Worm (Caenorhabditis elegans) whole organism, young adult: ENCODE results near the gene C12D8.20.

ENCODE experiments used
- B0336.3 ChIP-seq: fragments of 200-800 bp; sonication (Bioruptor generic); IDR thresholded peaks from 2 replicates; pipeline ENCODE4 v1.3.6; 2022; ENCODE audit warnings: missing genetic modification characterization, missing compliant biosample characterization
- C06A6.2 ChIP-seq: fragments of 200-800 bp; sonication (Bioruptor generic); conservative IDR thresholded peaks from 2 replicates; pipeline ENCODE4 v1.3.6; 2022; ENCODE audit warnings: missing genetic modification characterization, missing compliant biosample characterization
- F23B12.7 ChIP-seq: sonication (generic microtip); optimal IDR thresholded peaks from 2 replicates; lab custom pipeline; 2017; ENCODE audit warnings: missing genetic modification characterization, mild to moderate bottlenecking, missing compliant biosample characterization, antibody characterized with exemption, moderate library complexity; ENCODE audit not compliant: insufficient read depth
- F55B11.4 ChIP-seq: sonication (generic microtip); optimal IDR thresholded peaks from 2 replicates; lab custom pipeline; 2016; ENCODE audit warnings: missing compliant biosample characterization, missing genetic modification characterization, borderline replicate concordance; ENCODE audit not compliant: insufficient read depth
- Y56A3A.18 ChIP-seq: fragments of 200-800 bp; sonication (Bioruptor generic); IDR thresholded peaks from 2 replicates; pipeline ENCODE4 v1.3.6; 2022; ENCODE audit warnings: missing genetic modification reagents, missing genetic modification characterization, missing compliant biosample characterization
- ZK185.1 ChIP-seq: sonication (generic microtip); optimal IDR thresholded peaks from 2 replicates; lab custom pipeline; 2016; ENCODE audit warnings: mild to moderate bottlenecking, missing genetic modification characterization, missing compliant biosample characterization; ENCODE audit not compliant: poor library complexity, severe bottlenecking
- akir-1 ChIP-seq: fragments of 200-800 bp; sonication (Bioruptor generic); optimal IDR thresholded peaks from 2 replicates; lab custom pipeline; 2018; ENCODE audit warnings: mild to moderate bottlenecking, missing genetic modification characterization, moderate library complexity, missing compliant biosample characterization
- aptf-2 ChIP-seq: fragments of 200-800 bp; sonication (Bioruptor generic); conservative IDR thresholded peaks from 2 replicates; pipeline ENCODE4 v1.3.6; 2022; ENCODE audit warnings: missing genetic modification reagents, missing genetic modification characterization, missing compliant biosample characterization
- attf-3 ChIP-seq: fragments of 200-800 bp; sonication (Bioruptor generic); conservative IDR thresholded peaks from 2 replicates; pipeline ENCODE4 v1.3.6; 2022; ENCODE audit warnings: missing genetic modification reagents, missing genetic modification characterization, missing compliant biosample characterization
- attf-6 ChIP-seq: fragments of 200-800 bp; sonication (Bioruptor generic); IDR thresholded peaks from 2 replicates; pipeline ENCODE4 v1.3.6; 2022; ENCODE audit warnings: missing genetic modification reagents, missing genetic modification characterization, missing compliant biosample characterization
- ceh-27 ChIP-seq: fragments of 200-800 bp; sonication (Bioruptor generic); optimal IDR thresholded peaks from 2 replicates; lab custom pipeline; 2018; ENCODE audit warnings: mild to moderate bottlenecking, missing genetic modification characterization, moderate library complexity, missing compliant biosample characterization
- ceh-40 ChIP-seq: fragments of 200-800 bp; sonication (Bioruptor generic); IDR thresholded peaks from 2 replicates; pipeline ENCODE4 v1.3.6; 2022; ENCODE audit warnings: missing genetic modification characterization, missing compliant biosample characterization
- ceh-58 ChIP-seq: fragments of 200-800 bp; sonication (Bioruptor generic); IDR thresholded peaks from 2 replicates; pipeline ENCODE4 v1.3.6; 2022; ENCODE audit warnings: missing genetic modification characterization, missing compliant biosample characterization
- ceh-79 ChIP-seq: sonication (generic microtip); optimal IDR thresholded peaks from 2 replicates; lab custom pipeline; 2017; ENCODE audit warnings: mild to moderate bottlenecking, missing genetic modification characterization, missing compliant biosample characterization
- die-1 ChIP-seq: sonication (generic microtip); optimal IDR thresholded peaks from 2 replicates; lab custom pipeline; 2016; ENCODE audit warnings: missing genotype, mild to moderate bottlenecking, missing genetic modification characterization, missing compliant biosample characterization
- egrh-3 ChIP-seq: fragments of 200-800 bp; sonication (Bioruptor generic); IDR thresholded peaks from 2 replicates; pipeline ENCODE4 v1.3.6; 2022; ENCODE audit warnings: missing genetic modification reagents, missing genetic modification characterization, missing compliant biosample characterization
- fkh-3 ChIP-seq: sonication (generic microtip); optimal IDR thresholded peaks from 2 replicates; lab custom pipeline; 2016; ENCODE audit warnings: mild to moderate bottlenecking, missing genetic modification characterization, missing compliant biosample characterization
- him-1 ChIP-seq: sonication (generic microtip); optimal IDR thresholded peaks from 2 replicates; lab custom pipeline; 2016; ENCODE audit warnings: missing genotype, missing genetic modification reagents, missing genetic modification characterization, missing compliant biosample characterization
- hlh-26 ChIP-seq: fragments of 200-800 bp; sonication (Bioruptor generic); conservative IDR thresholded peaks from 2 replicates; pipeline ENCODE4 v1.3.6; 2022; ENCODE audit warnings: missing genetic modification reagents, missing genetic modification characterization, missing compliant biosample characterization
- lin-35 ChIP-seq, 3 experiments: fragments of 150-350 bp in 2 of 3; sonication (generic microtip) in 1 of 3; optimal IDR thresholded peaks; 2 replicates each; lab custom pipeline; 2014 to 2018; ENCODE audit warnings: missing biosample characterization in 3 of 3, missing genetic modification characterization in 3 of 3, missing genetic modification reagents in 3 of 3
- lin-40 ChIP-seq: sonication (generic microtip); optimal IDR thresholded peaks from 2 replicates; lab custom pipeline; 2016; ENCODE audit warnings: missing genetic modification characterization, mild to moderate bottlenecking, missing compliant biosample characterization, missing genotype, missing genetic modification reagents
- lsl-1 ChIP-seq: fragments of 200-800 bp; sonication (Bioruptor generic); optimal IDR thresholded peaks from 2 replicates; lab custom pipeline; 2018; ENCODE audit warnings: mild to moderate bottlenecking, missing genetic modification characterization, moderate library complexity, missing compliant biosample characterization
- mcd-1 ChIP-seq: fragments of 200-800 bp; sonication (Bioruptor generic); IDR thresholded peaks from 2 replicates; pipeline ENCODE4 v1.3.6; 2022; ENCODE audit warnings: missing genetic modification reagents, missing genetic modification characterization, missing compliant biosample characterization
- mes-4 ChIP-seq: sonication (generic microtip); optimal IDR thresholded peaks from 2 replicates; lab custom pipeline; 2016; ENCODE audit warnings: missing genotype, missing genetic modification characterization, missing compliant biosample characterization
- nfya-2 ChIP-seq: fragments of 200-800 bp; sonication (Bioruptor generic); IDR thresholded peaks from 2 replicates; pipeline ENCODE4 v1.3.6; 2022; ENCODE audit warnings: missing genetic modification reagents, missing genetic modification characterization, missing compliant biosample characterization
- nfyb-1 ChIP-seq: fragments of 200-800 bp; sonication (Bioruptor generic); IDR thresholded peaks from 2 replicates; pipeline ENCODE4 v1.3.6; 2022; ENCODE audit warnings: missing genetic modification reagents, missing genetic modification characterization, missing compliant biosample characterization
- nhr-179 ChIP-seq: sonication (generic microtip); optimal IDR thresholded peaks from 2 replicates; lab custom pipeline; 2016; ENCODE audit warnings: mild to moderate bottlenecking, missing genetic modification characterization, missing compliant biosample characterization
- nhr-27 ChIP-seq: fragments of 200-800 bp; sonication (Bioruptor generic); optimal IDR thresholded peaks from 2 replicates; lab custom pipeline; 2018; ENCODE audit warnings: mild to moderate bottlenecking, missing genetic modification characterization, moderate library complexity, missing compliant biosample characterization
- pbrm-1 ChIP-seq: fragments of 200-800 bp; sonication (Bioruptor generic); IDR thresholded peaks from 2 replicates; pipeline ENCODE4 v1.3.6; 2022; ENCODE audit warnings: missing genetic modification reagents, missing genetic modification characterization, missing compliant biosample characterization
- rcor-1 ChIP-seq: fragments of 200-800 bp; sonication (Bioruptor generic); IDR thresholded peaks from 2 replicates; pipeline ENCODE4 v1.3.6; 2022; ENCODE audit warnings: missing genetic modification reagents, missing genetic modification characterization, missing compliant biosample characterization
- repo-1 ChIP-seq: sonication (generic microtip); optimal IDR thresholded peaks from 2 replicates; lab custom pipeline; 2017; ENCODE audit warnings: mild to moderate bottlenecking, missing genetic modification characterization, missing compliant biosample characterization
- sdz-38 ChIP-seq: sonication (generic microtip); optimal IDR thresholded peaks from 2 replicates; lab custom pipeline; 2016; ENCODE audit warnings: missing genotype, missing genetic modification characterization, missing compliant biosample characterization
- snpc-1.1 ChIP-seq: sonication (generic microtip); optimal IDR thresholded peaks from 2 replicates; lab custom pipeline; 2017; ENCODE audit warnings: missing genetic modification characterization, mild to moderate bottlenecking, missing compliant biosample characterization, antibody characterized with exemption, moderate library complexity, missing genotype, missing genetic modification reagents; ENCODE audit not compliant: insufficient read depth
- snpc-1.3 ChIP-seq: sonication (generic microtip); optimal IDR thresholded peaks from 2 replicates; lab custom pipeline; 2017; ENCODE audit warnings: missing genetic modification characterization, mild to moderate bottlenecking, missing compliant biosample characterization, antibody characterized with exemption, moderate library complexity, missing genotype, missing genetic modification reagents; ENCODE audit not compliant: insufficient read depth
- snpc-4 ChIP-seq, 5 experiments: fragments of 150-350 bp in 1 of 5; sonication (generic microtip) in 4 of 5; optimal IDR thresholded peaks; 2 replicates each; lab custom pipeline; 2014 to 2018; ENCODE audit warnings: missing genetic modification characterization in 5 of 5, missing biosample characterization in 3 of 5, antibody characterized with exemption in 2 of 5, mild to moderate bottlenecking in 2 of 5, missing compliant biosample characterization in 2 of 5, missing genotype in 2 of 5, moderate library complexity in 2 of 5, missing genetic modification reagents in 1 of 5
- somi-1 ChIP-seq: fragments of 200-800 bp; sonication (Bioruptor generic); optimal IDR thresholded peaks from 2 replicates; lab custom pipeline; 2018; ENCODE audit warnings: mild to moderate bottlenecking, missing genetic modification characterization, missing compliant biosample characterization
- sptf-2 ChIP-seq: fragments of 200-800 bp; sonication (Bioruptor generic); optimal IDR thresholded peaks from 2 replicates; lab custom pipeline; 2018; ENCODE audit warnings: mild to moderate bottlenecking, missing genetic modification characterization, missing compliant biosample characterization
- tbp1 ChIP-seq: fragments of 200-800 bp; sonication (Bioruptor generic); optimal IDR thresholded peaks from 2 replicates; lab custom pipeline; 2018; ENCODE audit warnings: mild to moderate bottlenecking, missing genetic modification characterization, missing compliant biosample characterization
- unc-130 ChIP-seq: sonication (generic microtip); optimal IDR thresholded peaks from 2 replicates; lab custom pipeline; 2016; ENCODE audit warnings: missing genetic modification reagents, missing genetic modification characterization, missing compliant biosample characterization
- unc-62 ChIP-seq: fragments of 150-350 bp; optimal IDR thresholded peaks from 2 replicates; lab custom pipeline; 2014; ENCODE audit warnings: missing biosample characterization, missing genetic modification reagents, missing genetic modification characterization
- xnd-1 ChIP-seq: sonication (generic microtip); optimal IDR thresholded peaks from 2 replicates; lab custom pipeline; 2016; ENCODE audit warnings: missing genotype, missing genetic modification reagents, missing genetic modification characterization, missing compliant biosample characterization
- zim-3 ChIP-seq: sonication (generic microtip); optimal IDR thresholded peaks from 2 replicates; lab custom pipeline; 2017; ENCODE audit warnings: mild to moderate bottlenecking, missing genetic modification characterization, moderate library complexity, missing compliant biosample characterization
- ztf-25 ChIP-seq: fragments of 200-800 bp; sonication (Bioruptor generic); IDR thresholded peaks from 2 replicates; pipeline ENCODE4 v1.3.6; 2022; ENCODE audit warnings: missing genetic modification reagents, missing genetic modification characterization, missing compliant biosample characterization
- ztf-26 ChIP-seq: sonication (generic microtip); optimal IDR thresholded peaks from 2 replicates; lab custom pipeline; 2017; ENCODE audit warnings: missing genetic modification characterization, missing compliant biosample characterization

Gene C12D8.20

ce11 chrV:10222007-10222406 lies at the start of gene C12D8.20:
Gene C12D8.20 (plus strand): TSS chrV:10222307.
- TF ChIP-seq ceh-58, result no peak
- TF ChIP-seq, all 124 proteins: peak for 0

ce11 chrV:10173653-10174052 lies 48.5 kb upstream of the C12D8.20 start, which contains the start of gene egl-3:
Gene egl-3 (minus strand): TSS chrV:10173753.
- TF ChIP-seq egrh-3, result no peak
- no peak for TF ChIP-seq F23B12.7 (tag; lab: Kevin White, UChicago)
- TF ChIP-seq Y56A3A.18, result no peak
- TF ChIP-seq ZK185.1 (tag; lab: Kevin White, UChicago), result no peak
- TF ChIP-seq lsl-1, result no peak
- no peak for TF ChIP-seq nfyb-1 (GFP tag; lab: Robert Waterston, UW)
- TF ChIP-seq repo-1 (tag; lab: Kevin White, UChicago), result no peak
- TF ChIP-seq unc-130 (GFP tag; lab: Kevin White, UChicago), result no peak
- no peak for TF ChIP-seq nhr-27 (tag; lab: Kevin White, UChicago)
- TF ChIP-seq unc-62 (GFP tag; lab: Kevin White, UChicago), result no peak
- no peak for TF ChIP-seq C06A6.2 (GFP tag; lab: Robert Waterston, UW)
- TF ChIP-seq die-1 (tag; lab: Kevin White, UChicago), result no peak
- no peak for TF ChIP-seq mes-4
- TF ChIP-seq akir-1 (GFP tag; lab: Kevin White, UChicago), result no peak
- no peak for TF ChIP-seq snpc-4 (GFP tag; optimal IDR thresholded peaks at IDR 0.05; lab: Kevin White, UChicago)
- no peak for TF ChIP-seq snpc-4 (tag; optimal IDR thresholded peaks at IDR 0.05; lab: Kevin White, UChicago)
- TF ChIP-seq ceh-79 (tag; lab: Kevin White, UChicago), result no peak
- TF ChIP-seq him-1 (tag; lab: Kevin White, UChicago), result no peak

DNA sequence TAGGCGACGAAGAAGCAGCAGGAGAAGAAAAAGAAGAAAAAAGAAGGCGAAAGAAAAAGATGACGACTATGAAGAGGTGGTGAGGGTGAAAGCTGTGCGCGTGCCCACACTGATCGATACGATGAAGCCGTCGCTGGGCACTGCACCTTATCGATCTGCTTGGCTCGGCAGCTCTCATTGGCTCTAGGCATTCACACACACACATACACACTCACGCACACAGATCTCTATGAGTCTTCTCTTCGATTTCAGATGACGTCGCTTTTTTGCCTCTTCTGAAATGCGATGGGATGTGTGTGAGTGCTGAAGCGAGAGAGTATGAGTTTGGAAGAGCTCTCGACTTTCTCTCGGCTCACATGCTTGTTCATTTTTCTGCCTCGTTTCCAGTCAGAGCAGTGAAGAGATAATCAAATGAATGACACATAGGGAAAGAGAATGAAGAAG lies 47.5 kb upstream of the C12D8.20 start:
- TF ChIP-seq nfya-2 (GFP tag; lab: Robert Waterston, UW) (no peak), C06A6.2 (GFP tag; lab: Robert Waterston, UW) (0 out of 2 replicates have a peak, but pooled peaks have one; percentile 30), tbp1 (no peak), lin-35 (GFP tag; optimal IDR thresholded peaks at IDR 0.05; lab: Kevin White, UChicago) (peak in 1 of 3 experiments; percentile 41), B0336.3 (GFP tag; lab: Robert Waterston, UW) (0 out of 2 replicates have a peak, but pooled peaks have one; percentile 17), ztf-25 (GFP tag; lab: Robert Waterston, UW) (no peak), snpc-1.3 (no peak), attf-3 (GFP tag; lab: Robert Waterston, UW) (no peak), mcd-1 (GFP tag; lab: Robert Waterston, UW) (peak; percentile 61), sdz-38 (no peak), aptf-2 (no peak), ztf-26 (tag; lab: Kevin White, UChicago) (no peak), snpc-4 (GFP tag; optimal IDR thresholded peaks at IDR 0.05; lab: Kevin White, UChicago) (no peak), snpc-4 (tag; optimal IDR thresholded peaks at IDR 0.05; lab: Kevin White, UChicago) (peak in 1 of 4 experiments; percentile 5), fkh-3 (tag; lab: Kevin White, UChicago) (no peak), ceh-27 (peak; percentile 58), sptf-2 (GFP tag; lab: Kevin White, UChicago) (no peak), somi-1 (GFP tag; lab: Kevin White, UChicago) (peak; percentile 69), nhr-179 (tag; lab: Kevin White, UChicago) (no peak), xnd-1 (tag; lab: Kevin White, UChicago) (no peak), repo-1 (tag; lab: Kevin White, UChicago) (no peak), snpc-1.1 (tag; lab: Kevin White, UChicago) (no peak), lin-40 (tag; lab: Kevin White, UChicago) (peak; percentile 63), pbrm-1 (GFP tag; lab: Robert Waterston, UW) (peak; percentile 45; the same call in 1 of the 2 replicates), ceh-40 (no peak), egrh-3 (no peak), F55B11.4 (no peak), attf-6 (GFP tag; lab: Robert Waterston, UW) (no peak), zim-3 (tag; lab: Kevin White, UChicago) (no peak), rcor-1 (GFP tag; lab: Robert Waterston, UW) (peak; percentile 63; the same call in 1 of the 2 replicates), hlh-26 (GFP tag; lab: Robert Waterston, UW) (no peak)
